Fruit fly (Drosophila melanogaster) whole organism, embryonic: Measurements from ENCODE around the gene CG14212.

Source experiments
- Bdp1 ChIP-seq: fragments of 200-800 bp; sonication (Bioruptor generic); optimal IDR thresholded peaks from 3 replicates; lab custom pipeline; 2016; ENCODE audit warnings: missing biosample characterization, missing genetic modification characterization
- BtbVII ChIP-seq: fragments of 200-800 bp; sonication (Bioruptor generic); optimal IDR thresholded peaks from 3 replicates; lab custom pipeline; 2017; ENCODE audit warnings: missing biosample characterization, mild to moderate bottlenecking, missing genetic modification characterization
- CG10274 ChIP-seq: fragments of 200-800 bp; sonication (Bioruptor generic); optimal IDR thresholded peaks from 3 replicates; lab custom pipeline; 2017; ENCODE audit warnings: missing biosample characterization, mild to moderate bottlenecking, missing genetic modification characterization
- CG10654 ChIP-seq: fragments of 200-800 bp; sonication (Bioruptor generic); optimal IDR thresholded peaks from 2 replicates; lab custom pipeline; 2016; ENCODE audit warnings: missing biosample characterization, missing genetic modification characterization
- CG10959 ChIP-seq: fragments of 200-800 bp; sonication (Bioruptor generic); IDR thresholded peaks from 2 replicates; pipeline ENCODE4 v1.3.6; 2022; ENCODE audit warnings: missing biosample characterization, missing genetic modification characterization
- CG11085 ChIP-seq: fragments of 200-800 bp; sonication (Bioruptor generic); IDR thresholded peaks from 2 replicates; pipeline ENCODE4 v1.3.6; 2022; ENCODE audit warnings: missing biosample characterization, missing genetic modification characterization
- CG11093 ChIP-seq: fragments of 200-800 bp; sonication (Bioruptor generic); IDR thresholded peaks from 3 replicates; pipeline ENCODE4 v1.3.6; 2022; ENCODE audit warnings: missing biosample characterization, missing genetic modification characterization
- CG11695 ChIP-seq: fragments of 200-800 bp; sonication (Bioruptor generic); IDR thresholded peaks from 3 replicates; pipeline ENCODE4 v1.3.6; 2022; ENCODE audit warnings: missing biosample characterization, missing genetic modification characterization
- CG12071 ChIP-seq: fragments of 200-800 bp; sonication (Bioruptor generic); optimal IDR thresholded peaks from 3 replicates; lab custom pipeline; 2018; ENCODE audit warnings: missing biosample characterization, mild to moderate bottlenecking, missing genetic modification characterization
- CG12744 ChIP-seq: fragments of 200-800 bp; sonication (Bioruptor generic); optimal IDR thresholded peaks from 2 replicates; lab custom pipeline; 2016; ENCODE audit warnings: missing biosample characterization, missing genetic modification characterization
- CG13894 ChIP-seq: fragments of 200-800 bp; sonication (Bioruptor generic); optimal IDR thresholded peaks from 3 replicates; lab custom pipeline; 2018; ENCODE audit warnings: missing biosample characterization, mild to moderate bottlenecking, missing genetic modification characterization, moderate library complexity
- CG15073 ChIP-seq: fragments of 200-800 bp; sonication (Bioruptor generic); optimal IDR thresholded peaks from 2 replicates; lab custom pipeline; 2016; ENCODE audit warnings: missing biosample characterization, missing genetic modification characterization
- CG15479 ChIP-seq: fragments of 200-800 bp; sonication (Bioruptor generic); optimal IDR thresholded peaks from 3 replicates; lab custom pipeline; 2019; ENCODE audit warnings: missing biosample characterization, mild to moderate bottlenecking, missing genetic modification characterization, moderate library complexity
- CG15696 ChIP-seq: fragments of 200-800 bp; sonication (Bioruptor generic); optimal IDR thresholded peaks from 2 replicates; lab custom pipeline; 2019; ENCODE audit warnings: missing biosample characterization, mild to moderate bottlenecking, missing genetic modification characterization, moderate library complexity
- CG17912 ChIP-seq: fragments of 200-800 bp; sonication (Bioruptor generic); optimal IDR thresholded peaks from 2 replicates; lab custom pipeline; 2018; ENCODE audit warnings: missing biosample characterization, mild to moderate bottlenecking, missing genetic modification characterization
- CG18011 ChIP-seq: fragments of 200-800 bp; sonication (Bioruptor generic); optimal IDR thresholded peaks from 2 replicates; lab custom pipeline; 2017; ENCODE audit warnings: missing biosample characterization, missing genetic modification characterization, mild to moderate bottlenecking, moderate library complexity, missing genotype
- CG18476 ChIP-seq: fragments of 200-800 bp; sonication (Bioruptor generic); optimal IDR thresholded peaks from 2 replicates; lab custom pipeline; 2016; ENCODE audit warnings: missing biosample characterization, mild to moderate bottlenecking, missing genetic modification characterization
- CG4730 ChIP-seq: fragments of 200-800 bp; sonication (Bioruptor generic); IDR thresholded peaks from 2 replicates; pipeline ENCODE4 v1.3.6; 2022; ENCODE audit warnings: missing biosample characterization, missing genetic modification characterization
- CG6272 ChIP-seq: fragments of 200-800 bp; sonication (Bioruptor generic); IDR thresholded peaks from 2 replicates; pipeline ENCODE4 v1.3.6; 2022; ENCODE audit warnings: missing biosample characterization, missing genetic modification characterization
- CG7963 ChIP-seq: fragments of 200-800 bp; sonication (Bioruptor generic); IDR thresholded peaks from 3 replicates; pipeline ENCODE4 v1.3.6; 2022; ENCODE audit warnings: missing biosample characterization, missing genetic modification characterization; ENCODE audit not compliant: partially characterized antibody
- CG9215 ChIP-seq: fragments of 200-800 bp; sonication (Bioruptor generic); IDR thresholded peaks from 2 replicates; pipeline ENCODE4 v1.3.6; 2022; ENCODE audit warnings: missing biosample characterization, missing genetic modification characterization
- CHES-1-like ChIP-seq: fragments of 200-800 bp; sonication (Bioruptor generic); optimal IDR thresholded peaks from 2 replicates; lab custom pipeline; 2016; ENCODE audit warnings: missing biosample characterization, missing genetic modification characterization
- D ChIP-seq, 2 experiments: fragments of 200-800 bp in 1 of 2; fragments of >200 bp in 1 of 2; sonication (Bioruptor generic) in 1 of 2; optimal IDR thresholded peaks; 2 replicates in 1 of 2; 3 replicates in 1 of 2; lab custom pipeline; 2017; ENCODE audit warnings: mild to moderate bottlenecking in 1 of 2, missing biosample characterization in 1 of 2, missing genetic modification characterization in 1 of 2, missing genetic modification reagents in 1 of 2
- Dp ChIP-seq: fragments of 200-800 bp; sonication (Bioruptor generic); optimal IDR thresholded peaks from 2 replicates; lab custom pipeline; 2018; ENCODE audit warnings: missing biosample characterization, mild to moderate bottlenecking, missing genetic modification characterization, moderate library complexity
- E2f1 ChIP-seq: fragments of 200-800 bp; sonication (Bioruptor generic); IDR thresholded peaks from 2 replicates; pipeline ENCODE4 v1.3.6; 2022; ENCODE audit warnings: missing biosample characterization, missing genetic modification characterization
- ERR ChIP-seq: fragments of 200-800 bp; sonication (Bioruptor generic); optimal IDR thresholded peaks from 2 replicates; lab custom pipeline; 2016; ENCODE audit warnings: missing biosample characterization, missing genetic modification characterization
- HLH3B ChIP-seq: fragments of 200-800 bp; sonication (Bioruptor generic); IDR thresholded peaks from 2 replicates; pipeline ENCODE4 v1.3.6; 2022; ENCODE audit warnings: missing biosample characterization, missing genetic modification characterization
- Max ChIP-seq: fragments of 200-800 bp; sonication (Bioruptor generic); optimal IDR thresholded peaks from 2 replicates; lab custom pipeline; 2016; ENCODE audit warnings: missing biosample characterization, mild to moderate bottlenecking, missing genetic modification characterization
- Meics ChIP-seq: fragments of 200-800 bp; sonication (Bioruptor generic); optimal IDR thresholded peaks from 2 replicates; lab custom pipeline; 2017; ENCODE audit warnings: missing biosample characterization, mild to moderate bottlenecking, missing genetic modification characterization
- NK7.1 ChIP-seq: fragments of 200-800 bp; sonication (Bioruptor generic); optimal IDR thresholded peaks from 3 replicates; lab custom pipeline; 2016; ENCODE audit warnings: missing biosample characterization, missing genetic modification characterization
- Opbp ChIP-seq: fragments of 200-800 bp; sonication (Bioruptor generic); IDR thresholded peaks from 3 replicates; pipeline ENCODE4 v1.3.6; 2022; ENCODE audit warnings: missing biosample characterization, missing genetic modification characterization; ENCODE audit not compliant: partially characterized antibody
- Scr ChIP-seq: fragments of 200-800 bp; sonication (Bioruptor generic); IDR thresholded peaks from 2 replicates; pipeline ENCODE4 v1.3.6; 2022; ENCODE audit warnings: missing biosample characterization, missing genetic modification characterization; ENCODE audit not compliant: partially characterized antibody
- Sry-β ChIP-seq: fragments of 200-800 bp; sonication (Bioruptor generic); optimal IDR thresholded peaks from 2 replicates; lab custom pipeline; 2018; ENCODE audit warnings: missing biosample characterization, mild to moderate bottlenecking, missing genetic modification characterization, moderate library complexity
- bsh ChIP-seq, 2 experiments: fragments of 200-800 bp; sonication (Bioruptor generic); optimal IDR thresholded peaks; 2 replicates each; lab custom pipeline; 2017 to 2018; ENCODE audit warnings: mild to moderate bottlenecking in 2 of 2, missing biosample characterization in 2 of 2, missing genetic modification characterization in 2 of 2, moderate library complexity in 1 of 2
- dysf ChIP-seq: fragments of 200-800 bp; sonication (Bioruptor generic); IDR thresholded peaks from 3 replicates; pipeline ENCODE4 v1.3.6; 2022; ENCODE audit warnings: missing biosample characterization, missing genetic modification characterization
- emc ChIP-seq: fragments of 200-800 bp; sonication (Bioruptor generic); optimal IDR thresholded peaks from 2 replicates; lab custom pipeline; 2016; ENCODE audit warnings: missing biosample characterization, missing genetic modification characterization
- fd102C ChIP-seq: fragments of 200-800 bp; sonication (Bioruptor generic); optimal IDR thresholded peaks from 2 replicates; lab custom pipeline; 2018; ENCODE audit warnings: missing biosample characterization, mild to moderate bottlenecking, missing genetic modification characterization, moderate library complexity
- fru ChIP-seq: fragments of >200 bp; optimal IDR thresholded peaks from 2 replicates; lab custom pipeline; 2017
- fu2 ChIP-seq: fragments of 200-800 bp; sonication (Bioruptor generic); optimal IDR thresholded peaks from 2 replicates; lab custom pipeline; 2016; ENCODE audit warnings: missing biosample characterization, missing genetic modification characterization
- gsb-n ChIP-seq: fragments of 200-800 bp; sonication (Bioruptor generic); optimal IDR thresholded peaks from 3 replicates; lab custom pipeline; 2018; ENCODE audit warnings: missing biosample characterization, mild to moderate bottlenecking, missing genetic modification characterization
- jumu ChIP-seq: fragments of 200-800 bp; sonication (Bioruptor generic); optimal IDR thresholded peaks from 3 replicates; lab custom pipeline; 2016; ENCODE audit warnings: missing biosample characterization, missing genetic modification characterization
- lilli ChIP-seq: fragments of 200-800 bp; sonication (Bioruptor generic); optimal IDR thresholded peaks from 3 replicates; lab custom pipeline; 2016; ENCODE audit warnings: missing biosample characterization, missing genetic modification characterization
- pfk ChIP-seq: fragments of 200-800 bp; sonication (Bioruptor generic); optimal IDR thresholded peaks from 2 replicates; lab custom pipeline; 2018; ENCODE audit warnings: missing biosample characterization, mild to moderate bottlenecking, missing genetic modification characterization, moderate library complexity
- pum ChIP-seq: fragments of 200-800 bp; sonication (Bioruptor generic); optimal IDR thresholded peaks from 2 replicates; lab custom pipeline; 2016; ENCODE audit warnings: missing biosample characterization, missing genetic modification characterization
- scrt ChIP-seq: fragments of 200-800 bp; sonication (Bioruptor generic); optimal IDR thresholded peaks from 2 replicates; lab custom pipeline; 2018; ENCODE audit warnings: missing biosample characterization, mild to moderate bottlenecking, missing genetic modification characterization, moderate library complexity
- slp2 ChIP-seq: fragments of 200-800 bp; sonication (Bioruptor generic); optimal IDR thresholded peaks from 2 replicates; lab custom pipeline; 2016; ENCODE audit warnings: missing biosample characterization, missing genetic modification characterization
- sob ChIP-seq: fragments of 200-800 bp; sonication (Bioruptor generic); IDR thresholded peaks from 2 replicates; pipeline ENCODE4 v1.3.6; 2022; ENCODE audit warnings: missing biosample characterization, missing genetic modification characterization
- toy ChIP-seq: fragments of 200-800 bp; sonication (Bioruptor generic); IDR thresholded peaks from 2 replicates; pipeline ENCODE4 v1.3.6; 2022; ENCODE audit warnings: missing biosample characterization, missing genetic modification characterization
- twi ChIP-seq: fragments of 200-800 bp; optimal IDR thresholded peaks from 2 replicates; lab custom pipeline; 2019; ENCODE audit warnings: missing biosample characterization, mild to moderate bottlenecking, missing genetic modification characterization, moderate library complexity
- usp ChIP-seq: fragments of >200 bp; optimal IDR thresholded peaks from 2 replicates; lab custom pipeline; 2017; ENCODE audit warnings: missing biosample characterization, missing genetic modification characterization
- zfh1 ChIP-seq: fragments of 200-800 bp; sonication (Bioruptor generic); IDR thresholded peaks from 3 replicates; pipeline ENCODE4 v1.3.6; 2022; ENCODE audit warnings: missing biosample characterization, missing genetic modification characterization

Gene CG14212

dm6 chrX:19666991-19667409 lies 41.5 kb downstream of the CG14212 start, which contains the start of gene Zw (continued):
- TF ChIP-seq CG15479 (no peak), lilli (GFP tag; lab: Kevin White, UChicago) (peak; percentile 63), dysf (GFP tag; lab: Robert Waterston, UW) (peak; percentile 72), CG12744 (peak; percentile 36), scrt (GFP tag; lab: Kevin White, UChicago) (no peak), CG18476 (GFP tag; lab: Kevin White, UChicago) (peak; percentile 14), pfk (GFP tag; lab: Kevin White, UChicago) (no peak), CG6272 (peak; percentile 34; the same call in 1 of the 2 replicates), jumu (no peak), BtbVII (peak; percentile 26), CHES-1-like (GFP tag; lab: Kevin White, UChicago) (no peak), D (optimal IDR thresholded peaks at IDR 0.05; lab: Kevin White, UChicago) (no peak), D (GFP tag; optimal IDR thresholded peaks at IDR 0.05; lab: Kevin White, UChicago) (no peak), toy (GFP tag; lab: Robert Waterston, UW) (no peak), gsb-n (no peak), CG7963 (no peak), CG12071 (GFP tag; lab: Kevin White, UChicago) (peak; percentile 9), NK7.1 (GFP tag; lab: Kevin White, UChicago) (no peak), Sry-β (GFP tag; lab: Kevin White, UChicago) (no peak), HLH3B (GFP tag; lab: Robert Waterston, UW) (peak; percentile 63), ERR (GFP tag; lab: Kevin White, UChicago) (no peak), E2f1 (GFP tag; lab: Robert Waterston, UW) (peak; percentile 38; the same call in 1 of the 2 replicates), pum (peak; percentile 19), CG13894 (tag; lab: Kevin White, UChicago) (no peak), bsh (GFP tag; optimal IDR thresholded peaks at IDR 0.05; lab: Kevin White, UChicago) (peak in 1 of 2 experiments; percentile 34), CG15696 (tag; lab: Kevin White, UChicago) (peak; percentile 51), Opbp (GFP tag; lab: Robert Waterston, UW) (peak; percentile 80), slp2 (GFP tag; lab: Kevin White, UChicago) (no peak), CG4730 (GFP tag; lab: Robert Waterston, UW) (peak; percentile 42; the same call in 1 of the 2 replicates), CG10654 (GFP tag; lab: Kevin White, UChicago) (peak; percentile 44), twi (tag; lab: Kevin White, UChicago) (peak; percentile 36), emc (no peak), sob (peak; percentile 67), CG11093 (GFP tag; lab: Robert Waterston, UW) (no peak; the same call in 2 of the 3 replicates), CG11695 (GFP tag; lab: Robert Waterston, UW) (no peak), Bdp1 (GFP tag; lab: Kevin White, UChicago) (no peak), CG10274 (GFP tag; lab: Kevin White, UChicago) (no peak), fu2 (GFP tag; lab: Kevin White, UChicago) (peak; percentile 30), Max (GFP tag; lab: Kevin White, UChicago) (no peak), Dp (no peak), CG17912 (no peak), CG9215 (GFP tag; lab: Robert Waterston, UW) (peak; percentile 61), zfh1 (GFP tag; lab: Robert Waterston, UW) (peak; percentile 62; the same call in 2 of the 3 replicates), Scr (peak; percentile 8; the same call in 1 of the 2 replicates), CG11085 (peak; percentile 60), CG10959 (GFP tag; lab: Robert Waterston, UW) (0 out of 2 replicates have a peak, but pooled peaks have one; percentile 36), CG15073 (GFP tag; lab: Kevin White, UChicago) (no peak), fru (lab: Kevin White, UChicago) (no peak), usp (GFP tag; lab: Kevin White, UChicago) (no peak), fd102C (GFP tag; lab: Kevin White, UChicago) (no peak), Meics (GFP tag; lab: Kevin White, UChicago) (peak; percentile 25), CG18011 (GFP tag; lab: Kevin White, UChicago) (no peak)
